Fruit fly (Drosophila melanogaster): ENCODE data around the gene CG10026.

Gene CG10026

DNA sequence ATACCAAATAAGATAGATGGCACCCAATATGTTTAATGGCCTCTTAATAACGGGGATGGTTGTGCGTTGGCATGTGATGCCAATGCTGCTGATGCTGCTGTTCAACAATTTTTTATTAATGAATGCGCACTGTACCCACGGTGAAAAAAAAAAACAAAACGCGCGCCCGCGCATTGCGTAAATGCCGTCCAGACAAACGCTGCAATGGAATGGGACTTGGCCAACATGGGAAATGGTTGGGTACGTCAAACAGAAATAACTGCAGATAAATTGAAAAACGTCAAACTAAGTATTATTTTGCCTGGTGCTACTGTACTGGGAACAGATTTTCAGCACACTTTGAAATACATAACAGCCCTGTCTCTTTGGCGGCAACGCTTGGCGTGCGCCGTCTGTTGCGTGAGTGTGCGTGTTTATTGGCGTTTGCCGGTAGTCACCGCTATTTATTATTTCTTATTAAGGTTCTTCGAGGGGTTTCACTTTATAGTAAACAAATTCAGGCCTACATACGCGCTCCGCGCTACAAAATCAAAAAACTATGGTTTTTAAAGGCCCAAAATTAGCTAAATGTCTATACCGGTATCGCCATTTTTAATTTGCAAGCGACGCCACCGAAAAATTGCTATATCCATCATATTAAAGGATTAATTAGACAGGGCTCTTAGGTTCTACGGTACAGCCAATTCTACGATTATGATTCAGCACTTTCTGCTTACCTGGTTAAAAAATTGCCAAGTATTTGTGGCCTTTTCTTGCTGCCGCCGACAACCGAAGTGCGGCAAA lies 1.3 kb upstream of the CG10026 start:
- TF ChIP-seq bab1 (GFP tag; optimal IDR thresholded peaks at IDR 0.05) (no peak), tj (GFP tag; optimal IDR thresholded peaks at IDR 0.05) (peak; percentile 52), Mnt (GFP tag; optimal IDR thresholded peaks at IDR 0.05) (peak; percentile 67), CG7101 (tag; optimal IDR thresholded peaks at IDR 0.05) (no peak), CG12768 (GFP tag; optimal IDR thresholded peaks at IDR 0.05) (no peak), kay (GFP tag; ENCODE audit: borderline replicate concordance) (no peak), CG1620 (GFP tag; optimal IDR thresholded peaks at IDR 0.05) (no peak), CG14711 (tag; optimal IDR thresholded peaks at IDR 0.05) (peak; percentile 20), ovo (GFP tag; optimal IDR thresholded peaks at IDR 0.05) (no peak), Hr96 (GFP tag; optimal IDR thresholded peaks at IDR 0.05) (no peak), CG7045 (GFP tag; optimal IDR thresholded peaks at IDR 0.05) (no peak), CG11617 (GFP tag; optimal IDR thresholded peaks at IDR 0.05) (no peak), CG5204 (GFP tag; optimal IDR thresholded peaks at IDR 0.05) (no peak), cic (GFP tag; optimal IDR thresholded peaks at IDR 0.05) (peak; percentile 16)

DNA sequence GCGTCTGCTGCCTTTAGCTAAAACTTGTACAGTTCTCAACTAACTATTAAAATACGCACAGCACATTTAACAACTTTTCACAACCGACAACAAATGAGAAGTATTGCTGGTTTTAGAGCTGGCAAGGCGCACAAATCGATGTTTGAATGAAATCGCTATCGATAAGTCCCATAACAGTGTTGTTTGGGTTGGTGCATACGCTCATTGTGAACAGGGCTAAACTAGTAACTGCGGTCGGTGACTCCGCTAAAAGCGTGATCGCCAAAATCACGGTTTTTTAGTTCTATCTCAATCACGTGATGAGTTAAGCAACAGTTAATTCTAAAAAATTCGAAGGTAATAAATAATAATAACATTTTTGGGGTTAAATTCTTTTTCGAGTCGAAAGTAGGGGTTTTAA lies 675 bp upstream of the CG10026 start, which contains the start of gene Top2:
TSS of gene Top2 (minus strand) at position 110 of the 400 bp plus-strand sequence.
- TF ChIP-seq kay (GFP tag; ENCODE audit: borderline replicate concordance) (no peak), CG14711 (tag; optimal IDR thresholded peaks at IDR 0.05) (peak; percentile 11), cnc (optimal IDR thresholded peaks at IDR 0.05) (no peak), pad (GFP tag; optimal IDR thresholded peaks at IDR 0.05) (peak; percentile 21), toe (GFP tag; optimal IDR thresholded peaks at IDR 0.05) (peak; percentile 8), CG7101 (tag; optimal IDR thresholded peaks at IDR 0.05) (peak; percentile 33), Mnt (GFP tag; optimal IDR thresholded peaks at IDR 0.05) (peak; percentile 59), bab1 (GFP tag; optimal IDR thresholded peaks at IDR 0.05) (peak; percentile 57), CG1620 (GFP tag; optimal IDR thresholded peaks at IDR 0.05) (peak; percentile 30), CG5204 (GFP tag; optimal IDR thresholded peaks at IDR 0.05) (peak; percentile 26)

DNA sequence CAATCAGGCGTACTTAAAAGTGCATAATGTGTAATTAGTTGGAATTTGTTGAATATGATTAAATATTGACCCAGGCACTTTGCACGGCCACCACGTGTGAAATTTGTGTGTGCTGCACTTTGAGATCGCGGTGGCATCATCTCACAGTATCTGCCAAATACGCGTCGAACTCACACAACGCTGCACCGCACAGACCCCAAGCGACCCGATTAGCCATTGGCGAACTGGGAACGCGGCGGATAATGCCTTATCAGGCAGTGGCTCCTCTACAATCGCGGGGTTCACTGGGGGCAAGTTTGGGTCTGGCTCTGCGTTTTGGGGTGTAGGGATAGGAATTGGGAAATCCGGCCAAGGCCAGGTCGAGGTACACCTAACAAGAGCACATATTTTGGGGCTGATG lies 1.2 kb downstream of the CG10026 start:
- TF ChIP-seq kay (GFP tag; ENCODE audit: borderline replicate concordance) (no peak), CG33017 (tag; optimal IDR thresholded peaks at IDR 0.05) (no peak), tj (GFP tag; optimal IDR thresholded peaks at IDR 0.05) (peak; percentile 17), CG11617 (GFP tag; optimal IDR thresholded peaks at IDR 0.05) (no peak), ovo (GFP tag; optimal IDR thresholded peaks at IDR 0.05) (no peak), Mnt (GFP tag; optimal IDR thresholded peaks at IDR 0.05) (peak; percentile 6), CG7101 (tag; optimal IDR thresholded peaks at IDR 0.05) (no peak)

DNA sequence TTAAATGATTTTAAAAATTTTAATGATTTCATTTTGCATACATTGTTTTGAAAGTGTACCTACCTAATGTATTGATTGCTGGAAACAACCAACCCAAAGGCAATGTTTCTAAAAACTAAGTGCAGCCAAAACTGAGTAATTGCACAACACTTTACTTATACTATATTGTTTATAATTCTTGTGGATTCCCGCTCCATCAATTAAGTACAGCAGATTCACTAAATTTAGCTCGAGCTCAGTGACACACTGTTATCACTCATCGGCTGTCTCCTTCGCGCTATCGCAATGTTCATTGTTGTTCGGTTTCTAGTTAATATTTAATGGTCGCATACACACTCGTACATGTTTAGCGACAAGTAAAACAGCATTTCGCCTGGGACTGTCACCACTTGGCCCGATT lies 1.7 kb downstream of the CG10026 start:
- no peak for TF ChIP-seq CG7045 (GFP tag; optimal IDR thresholded peaks at IDR 0.05)
- no peak for TF ChIP-seq tj (GFP tag; optimal IDR thresholded peaks at IDR 0.05)
- TF ChIP-seq ovo (GFP tag; optimal IDR thresholded peaks at IDR 0.05): no peak
- TF ChIP-seq CG14711 (tag; optimal IDR thresholded peaks at IDR 0.05): no peak
- no peak for TF ChIP-seq toe (GFP tag; optimal IDR thresholded peaks at IDR 0.05)
- no peak for TF ChIP-seq Crg-1 (GFP tag; optimal IDR thresholded peaks at IDR 0.05)
- no peak for TF ChIP-seq CG5204 (GFP tag; optimal IDR thresholded peaks at IDR 0.05)
- TF ChIP-seq Mnt (GFP tag; optimal IDR thresholded peaks at IDR 0.05): no peak
- no peak for TF ChIP-seq CG1620 (GFP tag; optimal IDR thresholded peaks at IDR 0.05)
- no peak for TF ChIP-seq pad (GFP tag; optimal IDR thresholded peaks at IDR 0.05)
- TF ChIP-seq CG7101 (tag; optimal IDR thresholded peaks at IDR 0.05): no peak
- no peak for TF ChIP-seq CG11617 (GFP tag; optimal IDR thresholded peaks at IDR 0.05)
- TF ChIP-seq cnc (optimal IDR thresholded peaks at IDR 0.05): no peak
- no peak for TF ChIP-seq CG33017 (tag; optimal IDR thresholded peaks at IDR 0.05)
- TF ChIP-seq Clk (GFP tag; optimal IDR thresholded peaks at IDR 0.05): no peak
- no peak for TF ChIP-seq bab1 (GFP tag; optimal IDR thresholded peaks at IDR 0.05)
- no peak for TF ChIP-seq cic (GFP tag; optimal IDR thresholded peaks at IDR 0.05)

DNA sequence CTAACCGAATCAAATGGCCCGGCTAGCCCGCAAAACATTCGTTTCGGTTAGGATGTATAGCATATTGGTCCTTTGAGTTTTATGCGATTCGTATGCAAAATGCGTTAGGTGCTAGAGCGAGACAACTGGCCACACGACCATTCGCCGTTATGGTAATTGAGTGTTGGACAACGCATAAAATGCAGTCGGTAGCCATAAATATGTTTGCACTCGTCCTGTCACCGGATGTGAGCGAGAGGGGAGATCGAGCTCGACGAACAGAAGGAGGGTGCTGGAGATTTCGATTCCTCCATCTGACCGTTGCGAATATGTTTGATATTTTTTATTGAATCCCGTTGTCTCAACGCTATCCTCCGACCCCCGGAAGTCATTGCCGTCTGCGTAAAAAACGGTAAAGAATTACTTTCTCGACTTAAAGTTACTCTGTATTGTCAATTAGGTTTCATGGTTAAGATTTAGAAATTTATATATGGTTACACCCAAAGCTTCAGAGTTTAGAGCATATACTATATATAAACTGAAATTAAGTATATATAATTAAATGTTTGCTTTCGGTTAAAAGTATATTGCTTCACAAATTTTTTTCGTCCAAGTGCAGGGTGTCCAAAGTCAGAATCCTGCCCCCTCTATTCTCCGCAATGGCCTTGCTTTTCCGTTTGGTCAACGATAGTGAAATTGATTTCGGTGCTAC lies 4.0 kb downstream of the CG10026 start:
- no peak for TF ChIP-seq ovo (GFP tag; optimal IDR thresholded peaks at IDR 0.05)
- TF ChIP-seq toe (GFP tag; optimal IDR thresholded peaks at IDR 0.05): no peak
- no peak for TF ChIP-seq cnc (optimal IDR thresholded peaks at IDR 0.05)
- no peak for TF ChIP-seq CG12768 (GFP tag; optimal IDR thresholded peaks at IDR 0.05)
- no peak for TF ChIP-seq CG7045 (GFP tag; optimal IDR thresholded peaks at IDR 0.05)
- no peak for TF ChIP-seq cic (GFP tag; optimal IDR thresholded peaks at IDR 0.05)
- no peak for TF ChIP-seq Clk (GFP tag; optimal IDR thresholded peaks at IDR 0.05)
- TF ChIP-seq kay (GFP tag; ENCODE audit: borderline replicate concordance): no peak
- TF ChIP-seq CG33017 (tag; optimal IDR thresholded peaks at IDR 0.05): no peak
- no peak for TF ChIP-seq CG14711 (tag; optimal IDR thresholded peaks at IDR 0.05)
- TF ChIP-seq Crg-1 (GFP tag; optimal IDR thresholded peaks at IDR 0.05): no peak
- TF ChIP-seq CG5204 (GFP tag; optimal IDR thresholded peaks at IDR 0.05): no peak
- TF ChIP-seq CG7101 (tag; optimal IDR thresholded peaks at IDR 0.05): no peak
- TF ChIP-seq bab1 (GFP tag; optimal IDR thresholded peaks at IDR 0.05): no peak

DNA sequence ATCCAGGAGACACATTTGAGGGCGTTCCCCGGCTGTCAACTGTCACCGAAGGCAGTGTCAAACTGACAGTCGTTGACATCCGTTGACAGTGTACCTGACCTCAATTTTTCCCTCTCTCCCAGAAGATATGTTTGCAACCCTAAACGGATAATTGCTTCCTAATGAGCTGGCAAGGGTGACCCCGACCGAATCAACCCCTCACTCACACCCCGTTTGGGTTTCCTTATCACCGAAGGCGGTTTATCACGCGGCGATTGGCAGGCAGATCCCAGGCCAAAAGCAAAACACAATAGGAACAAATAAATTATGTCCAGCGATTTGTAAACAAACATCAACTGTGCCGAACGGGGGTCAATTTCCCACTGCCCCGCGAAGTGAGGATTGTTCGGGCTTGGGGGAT lies 5.3 kb downstream of the CG10026 start:
- TF ChIP-seq CG7101 (tag; optimal IDR thresholded peaks at IDR 0.05) (no peak), Hr96 (GFP tag; optimal IDR thresholded peaks at IDR 0.05) (no peak), Clk (GFP tag; optimal IDR thresholded peaks at IDR 0.05) (no peak), CG7045 (GFP tag; optimal IDR thresholded peaks at IDR 0.05) (no peak), CG33017 (tag; optimal IDR thresholded peaks at IDR 0.05) (no peak), Crg-1 (GFP tag; optimal IDR thresholded peaks at IDR 0.05) (no peak), ovo (GFP tag; optimal IDR thresholded peaks at IDR 0.05) (no peak), CG11617 (GFP tag; optimal IDR thresholded peaks at IDR 0.05) (no peak), CG1620 (GFP tag; optimal IDR thresholded peaks at IDR 0.05) (no peak), pad (GFP tag; optimal IDR thresholded peaks at IDR 0.05) (no peak), CG14711 (tag; optimal IDR thresholded peaks at IDR 0.05) (no peak), bab1 (GFP tag; optimal IDR thresholded peaks at IDR 0.05) (no peak), CG5204 (GFP tag; optimal IDR thresholded peaks at IDR 0.05) (no peak)

Data from whole organism, adult.